Worm (Caenorhabditis elegans) whole organism, L2 larva: ENCODE measurements around the gene Y53C12A.6.

Experiments
- R02D3.7 ChIP-seq: fragments of 150-350 bp; optimal IDR thresholded peaks from 2 replicates; lab custom pipeline; 2014; ENCODE audit warnings: missing biosample characterization, missing genetic modification characterization
- aly-2 ChIP-seq: fragments of 150-350 bp; optimal IDR thresholded peaks from 2 replicates; lab custom pipeline; 2014; ENCODE audit warnings: missing biosample characterization, missing genetic modification characterization
- egl-27 ChIP-seq: sonication (generic microtip); optimal IDR thresholded peaks from 3 replicates; lab custom pipeline; 2017; ENCODE audit warnings: missing biosample characterization, missing genetic modification reagents, missing genetic modification characterization
- elt-1 ChIP-seq: fragments of 150-350 bp; optimal IDR thresholded peaks from 2 replicates; lab custom pipeline; 2014; ENCODE audit warnings: missing biosample characterization, missing genetic modification characterization
- gmeb-1 ChIP-seq: fragments of 150-350 bp; optimal IDR thresholded peaks from 2 replicates; lab custom pipeline; 2014; ENCODE audit warnings: missing biosample characterization, missing genetic modification characterization
- lin-13 ChIP-seq: fragments of 150-350 bp; optimal IDR thresholded peaks from 2 replicates; lab custom pipeline; 2014; ENCODE audit warnings: missing biosample characterization, missing genetic modification reagents, missing genetic modification characterization
- mdl-1 ChIP-seq, 2 experiments: fragments of 150-350 bp in 1 of 2; sonication (generic microtip) in 1 of 2; optimal IDR thresholded peaks; 2 replicates each; lab custom pipeline; 2017; ENCODE audit warnings: missing biosample characterization in 2 of 2, missing genetic modification characterization in 2 of 2
- nhr-11 ChIP-seq: fragments of 150-350 bp; optimal IDR thresholded peaks from 2 replicates; lab custom pipeline; 2014; ENCODE audit warnings: missing biosample characterization, missing genetic modification characterization
- nhr-12 ChIP-seq: fragments of 150-350 bp; optimal IDR thresholded peaks from 2 replicates; lab custom pipeline; 2014; ENCODE audit warnings: missing biosample characterization, missing genetic modification characterization
- nhr-237 ChIP-seq: fragments of 150-350 bp; optimal IDR thresholded peaks from 2 replicates; lab custom pipeline; 2014; ENCODE audit warnings: missing biosample characterization, missing genetic modification characterization
- nhr-77 ChIP-seq: fragments of 150-350 bp; optimal IDR thresholded peaks from 2 replicates; lab custom pipeline; 2014; ENCODE audit warnings: missing biosample characterization, missing genetic modification characterization
- unc-55 ChIP-seq: fragments of 150-350 bp; sonication (generic microtip); optimal IDR thresholded peaks from 3 replicates; lab custom pipeline; 2014; ENCODE audit warnings: missing biosample characterization, missing genetic modification reagents, missing genetic modification characterization
- unc-62 ChIP-seq: fragments of 150-350 bp; optimal IDR thresholded peaks from 2 replicates; lab custom pipeline; 2014; ENCODE audit warnings: missing biosample characterization, missing genetic modification reagents, missing genetic modification characterization

- TF ChIP-seq nhr-237 (tag; lab: Kevin White, UChicago) (no peak), R02D3.7 (no peak), lin-13 (GFP tag; lab: Kevin White, UChicago) (no peak), egl-27 (tag; lab: Kevin White, UChicago) (no peak), gmeb-1 (tag; lab: Kevin White, UChicago) (no peak), nhr-12 (tag; lab: Kevin White, UChicago) (no peak), mdl-1 (tag; optimal IDR thresholded peaks at IDR 0.05; lab: Kevin White, UChicago) (no peak), elt-1 (tag; lab: Kevin White, UChicago) (no peak), nhr-77 (no peak), aly-2 (tag; lab: Kevin White, UChicago) (no peak), unc-55 (GFP tag; lab: Kevin White, UChicago) (no peak), nhr-11 (tag; lab: Kevin White, UChicago) (no peak), unc-62 (GFP tag; lab: Kevin White, UChicago) (no peak)
Observed at ce11 chrII:9735785-9736184, 18.0 kb upstream of the Y53C12A.6 start.
